Worm (Caenorhabditis elegans): ENCODE measurements around the gene T11F8.1.
"Not testable (repeated sequence)": the region's sequence is repeated elsewhere in the genome, so short reads cannot be mapped to it uniquely, and the experiment has no call there.

Gene T11F8.1

DNA sequence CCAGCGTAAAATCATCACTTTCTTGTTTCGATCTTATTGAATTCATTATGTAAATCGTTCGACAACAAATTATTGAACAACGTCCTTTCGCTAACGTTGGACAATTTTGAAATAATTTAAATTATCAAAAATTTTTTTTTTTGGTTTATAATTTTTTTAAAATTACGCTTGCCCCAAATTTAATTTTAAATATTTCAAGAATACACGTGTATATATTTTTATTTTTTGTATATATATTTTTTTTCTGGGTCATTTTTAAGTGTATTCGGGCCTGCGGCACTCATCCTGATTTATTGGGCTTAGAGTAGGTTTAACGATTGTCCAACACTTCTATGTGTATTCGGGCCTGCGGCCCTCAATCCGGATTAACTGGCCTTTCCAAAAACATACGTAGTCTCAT, 15.0 kb upstream of the T11F8.1 start, which contains the start of gene Y52D5A.2:
Y52D5A.2 (minus strand) TSS at position 101 of the 400 bp plus-strand sequence.
- not testable (repeated sequence) for TF ChIP-seq gei-17 (GFP tag; optimal IDR thresholded peaks at IDR 0.05); ztf-25 (GFP tag; IDR thresholded peaks at IDR 0.05); B0261.1 (tag; optimal IDR thresholded peaks at IDR 0.05)

DNA sequence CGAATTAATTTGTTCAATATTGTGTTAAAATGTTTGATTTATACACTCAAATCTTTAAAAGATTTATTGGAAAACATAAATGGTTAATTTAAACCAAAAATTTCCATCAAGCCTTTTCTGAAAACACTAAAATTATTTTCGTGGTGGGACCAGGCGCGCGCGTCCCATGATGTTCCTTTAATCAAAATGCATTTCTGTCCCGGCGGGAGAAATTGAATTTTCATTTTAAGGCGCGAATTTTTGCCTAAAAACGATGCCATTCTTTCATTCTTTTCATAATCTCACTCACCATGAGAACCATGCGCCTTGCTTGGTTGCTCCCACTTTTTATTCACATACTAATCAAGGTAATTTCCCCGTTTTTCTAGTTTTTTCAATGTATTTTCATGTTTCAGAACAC, 9.7 kb upstream of the T11F8.1 start, which contains the start of gene rme-2:
rme-2 (plus strand) TSS at position 288 of the 400 bp plus-strand sequence.
- TF ChIP-seq dpl-1 (GFP tag; optimal IDR thresholded peaks at IDR 0.05): peak; percentile 96
- TF ChIP-seq rpc-1 (optimal IDR thresholded peaks at IDR 0.05): no peak
- TF ChIP-seq rpc-1 (tag; optimal IDR thresholded peaks at IDR 0.05): no peak
- TF ChIP-seq pbrm-1 (GFP tag; IDR thresholded peaks at IDR 0.05): 0 out of 2 replicates have a peak, but pooled peaks have one; percentile 12
- no peak for TF ChIP-seq nhr-120 (GFP tag; IDR thresholded peaks at IDR 0.05)
- TF ChIP-seq ama-1 (optimal IDR thresholded peaks at IDR 0.05): no peak
- no peak for TF ChIP-seq ama-1 (GFP tag; optimal IDR thresholded peaks at IDR 0.05)
- TF ChIP-seq tlf-1 (GFP tag; optimal IDR thresholded peaks at IDR 0.05): peak; percentile 88
- no peak for TF ChIP-seq K12H6.12 (tag; optimal IDR thresholded peaks at IDR 0.05)
- TF ChIP-seq ztf-6 (GFP tag; IDR thresholded peaks at IDR 0.05): no peak
- TF ChIP-seq tbx-9 (tag; optimal IDR thresholded peaks at IDR 0.05; ENCODE audit: borderline replicate concordance): no peak
- TF ChIP-seq tbp1 (GFP tag; optimal IDR thresholded peaks at IDR 0.05): peak; percentile 67
- no peak for TF ChIP-seq ZK185.1 (tag; optimal IDR thresholded peaks at IDR 0.05; ENCODE audit: poor library complexity, severe bottlenecking)
- TF ChIP-seq Y53G8AR.9 (GFP tag; conservative IDR thresholded peaks at IDR 0.05): 0 out of 2 replicates have a peak, but pooled peaks have one; percentile 64
- no peak for TF ChIP-seq ceh-27 (GFP tag; optimal IDR thresholded peaks at IDR 0.05)
- no peak for TF ChIP-seq die-1 (tag; optimal IDR thresholded peaks at IDR 0.05)
- TF ChIP-seq ztf-3 (GFP tag; optimal IDR thresholded peaks at IDR 0.05): no peak
- no peak for TF ChIP-seq ceh-100 (GFP tag; IDR thresholded peaks at IDR 0.05)
- no peak for TF ChIP-seq ceh-40 (GFP tag; IDR thresholded peaks at IDR 0.05)
- peak; percentile 62 for TF ChIP-seq hmg-1.2 (GFP tag; IDR thresholded peaks at IDR 0.05)
- TF ChIP-seq hrde-1 (tag; optimal IDR thresholded peaks at IDR 0.05; ENCODE audit: borderline replicate concordance): peak; percentile 63
- no peak for TF ChIP-seq mxl-1 (tag; optimal IDR thresholded peaks at IDR 0.05)
- TF ChIP-seq C17E4.6 (GFP tag; IDR thresholded peaks at IDR 0.05): peak; percentile 82
- no peak for TF ChIP-seq gei-17 (GFP tag; optimal IDR thresholded peaks at IDR 0.05)
- TF ChIP-seq cebp-2 (GFP tag; IDR thresholded peaks at IDR 0.05): no peak
- peak; percentile 69 for TF ChIP-seq snpc-1.3 (tag; optimal IDR thresholded peaks at IDR 0.05; ENCODE audit: insufficient read depth)
- TF ChIP-seq B0019.2 (GFP tag; conservative IDR thresholded peaks at IDR 0.05): peak; percentile 77
- TF ChIP-seq lin-40 (tag; optimal IDR thresholded peaks at IDR 0.05): no peak
- TF ChIP-seq unc-62 (GFP tag; optimal IDR thresholded peaks at IDR 0.05): no peak
- no peak for TF ChIP-seq sptf-2 (GFP tag; optimal IDR thresholded peaks at IDR 0.05)
- TF ChIP-seq somi-1 (GFP tag; optimal IDR thresholded peaks at IDR 0.05): no peak
- no peak for TF ChIP-seq ztf-22 (GFP tag; optimal IDR thresholded peaks at IDR 0.05)
- TF ChIP-seq bed-2 (GFP tag; IDR thresholded peaks at IDR 0.05): no peak
- no peak for TF ChIP-seq lag-1 (GFP tag; IDR thresholded peaks at IDR 0.05)
- peak; percentile 98 for TF ChIP-seq madf-6 (GFP tag; IDR thresholded peaks at IDR 0.05)
- TF ChIP-seq Y95B8A.8 (GFP tag; IDR thresholded peaks at IDR 0.05): peak; percentile 69; the same call in 1 of the 2 replicates
- peak; percentile 75; the same call in 1 of the 2 replicates for TF ChIP-seq madf-3 (GFP tag; IDR thresholded peaks at IDR 0.05)
- TF ChIP-seq snpc-3.4 (tag; optimal IDR thresholded peaks at IDR 0.05): peak; percentile 91
- TF ChIP-seq mes-4 (tag; optimal IDR thresholded peaks at IDR 0.05): no peak
- TF ChIP-seq lsy-27 (tag; optimal IDR thresholded peaks at IDR 0.05; ENCODE audit: borderline replicate concordance, insufficient read depth): no peak
- TF ChIP-seq attf-3 (GFP tag; conservative IDR thresholded peaks at IDR 0.05): peak; percentile 49; the same call in 1 of the 2 replicates
- TF ChIP-seq snpc-4 (GFP tag; optimal IDR thresholded peaks at IDR 0.05): peak; percentile 87
- peak; percentile 54 to 94 (median 92) for TF ChIP-seq snpc-4 (tag; optimal IDR thresholded peaks at IDR 0.05)
- no peak for TF ChIP-seq rec-8 (tag; optimal IDR thresholded peaks at IDR 0.05)
- peak; percentile 80 for TF ChIP-seq B0336.3 (GFP tag; IDR thresholded peaks at IDR 0.05)

All from whole organism, young adult.